Worm (Caenorhabditis elegans) whole organism, late embryonic: Measurements from ENCODE around the gene lhpp-1.

Experiments
- C38D4.7 ChIP-seq: fragments of 200-800 bp; sonication (Bioruptor generic); optimal IDR thresholded peaks from 2 replicates; lab custom pipeline; 2018; ENCODE audit warnings: mild to moderate bottlenecking, missing genetic modification characterization, moderate library complexity, missing compliant biosample characterization
- F13H6.1 ChIP-seq: sonication (generic microtip); optimal IDR thresholded peaks from 2 replicates; lab custom pipeline; 2016; ENCODE audit warnings: missing genetic modification characterization, missing compliant biosample characterization
- ahr-1 ChIP-seq: sonication (generic microtip); optimal IDR thresholded peaks from 2 replicates; lab custom pipeline; 2016; ENCODE audit warnings: missing genetic modification characterization, missing compliant biosample characterization
- ama-1 ChIP-seq: fragments of 150-350 bp; optimal IDR thresholded peaks from 2 replicates; lab custom pipeline; 2014
- ceh-14 ChIP-seq: sonication (generic microtip); optimal IDR thresholded peaks from 2 replicates; lab custom pipeline; 2016; ENCODE audit warnings: missing genotype, missing genetic modification characterization, missing compliant biosample characterization
- ceh-18 ChIP-seq: sonication (generic microtip); optimal IDR thresholded peaks from 2 replicates; lab custom pipeline; 2016; ENCODE audit warnings: missing genetic modification characterization, missing compliant biosample characterization
- ceh-22 ChIP-seq: sonication (generic microtip); optimal IDR thresholded peaks from 2 replicates; lab custom pipeline; 2017; ENCODE audit warnings: missing biosample characterization, missing genetic modification characterization
- ceh-30 ChIP-seq: fragments of 150-350 bp; optimal IDR thresholded peaks from 2 replicates; lab custom pipeline; 2014; ENCODE audit warnings: missing biosample characterization, missing genetic modification characterization
- ceh-45 ChIP-seq: fragments of 200-800 bp; sonication (Bioruptor generic); IDR thresholded peaks from 2 replicates; pipeline ENCODE4 v1.3.6; 2022; ENCODE audit warnings: missing genetic modification reagents, missing genetic modification characterization, missing compliant biosample characterization
- ceh-48 ChIP-seq: sonication (generic microtip); optimal IDR thresholded peaks from 2 replicates; lab custom pipeline; 2016; ENCODE audit warnings: missing genetic modification characterization, inconsistent platforms, missing compliant biosample characterization
- ceh-6 ChIP-seq: fragments of 200-800 bp; sonication (Bioruptor generic); optimal IDR thresholded peaks from 2 replicates; lab custom pipeline; 2018; ENCODE audit warnings: mild to moderate bottlenecking, missing genetic modification characterization, missing compliant biosample characterization
- ceh-9 ChIP-seq: sonication (generic microtip); optimal IDR thresholded peaks from 2 replicates; lab custom pipeline; 2016; ENCODE audit warnings: mild to moderate bottlenecking, missing genetic modification characterization, inconsistent platforms, missing compliant biosample characterization
- che-1 ChIP-seq: sonication (generic microtip); optimal IDR thresholded peaks from 2 replicates; lab custom pipeline; 2016; ENCODE audit warnings: mild to moderate bottlenecking, missing genetic modification characterization, missing compliant biosample characterization
- dmd-4 ChIP-seq: sonication (generic microtip); optimal IDR thresholded peaks from 2 replicates; lab custom pipeline; 2016; ENCODE audit warnings: borderline replicate concordance, missing genetic modification characterization, missing compliant biosample characterization
- elt-2 ChIP-seq: sonication (generic microtip); optimal IDR thresholded peaks from 2 replicates; lab custom pipeline; 2016; ENCODE audit warnings: missing genetic modification reagents, missing genetic modification characterization, missing compliant biosample characterization
- elt-4 ChIP-seq: sonication (generic microtip); optimal IDR thresholded peaks from 2 replicates; lab custom pipeline; 2016; ENCODE audit warnings: missing genetic modification characterization, missing compliant biosample characterization
- ets-4 ChIP-seq: sonication (generic microtip); optimal IDR thresholded peaks from 2 replicates; lab custom pipeline; 2016; ENCODE audit warnings: missing genetic modification characterization, missing compliant biosample characterization
- eyg-1 ChIP-seq: sonication (generic microtip); optimal IDR thresholded peaks from 2 replicates; lab custom pipeline; 2016; ENCODE audit warnings: missing genotype, missing genetic modification characterization, missing compliant biosample characterization
- fkh-6 ChIP-seq: sonication (generic microtip); optimal IDR thresholded peaks from 2 replicates; lab custom pipeline; 2016; ENCODE audit warnings: missing genetic modification characterization, missing compliant biosample characterization
- hlh-13 ChIP-seq: fragments of 200-800 bp; sonication (Bioruptor generic); optimal IDR thresholded peaks from 2 replicates; lab custom pipeline; 2018; ENCODE audit warnings: mild to moderate bottlenecking, missing genetic modification characterization, missing compliant biosample characterization
- hlh-30 ChIP-seq: sonication (generic microtip); optimal IDR thresholded peaks from 2 replicates; lab custom pipeline; 2017; ENCODE audit warnings: antibody characterized with exemption, missing genetic modification characterization, missing compliant biosample characterization; ENCODE audit not compliant: insufficient read depth
- hlh-8 ChIP-seq: sonication (generic microtip); optimal IDR thresholded peaks from 2 replicates; lab custom pipeline; 2016; ENCODE audit warnings: missing genotype, missing genetic modification characterization, missing compliant biosample characterization
- lin-11 ChIP-seq: fragments of 200-800 bp; sonication (Bioruptor generic); optimal IDR thresholded peaks from 2 replicates; lab custom pipeline; 2018; ENCODE audit warnings: mild to moderate bottlenecking, missing genetic modification characterization, missing compliant biosample characterization
- madf-2 ChIP-seq: sonication (generic microtip); optimal IDR thresholded peaks from 2 replicates; lab custom pipeline; 2017; ENCODE audit warnings: missing genetic modification characterization, missing compliant biosample characterization
- mec-3 ChIP-seq: sonication (generic microtip); optimal IDR thresholded peaks from 2 replicates; lab custom pipeline; 2016; ENCODE audit warnings: borderline replicate concordance, missing genetic modification characterization, missing compliant biosample characterization
- nfya-1 ChIP-seq: sonication (generic microtip); optimal IDR thresholded peaks from 2 replicates; lab custom pipeline; 2017; ENCODE audit warnings: missing genetic modification characterization, mild to moderate bottlenecking, missing compliant biosample characterization, antibody characterized with exemption, moderate library complexity
- odd-2 ChIP-seq: sonication (generic microtip); optimal IDR thresholded peaks from 2 replicates; lab custom pipeline; 2017; ENCODE audit warnings: antibody characterized with exemption, mild to moderate bottlenecking, missing genetic modification characterization, missing compliant biosample characterization
- pax-1 ChIP-seq: fragments of 150-350 bp; optimal IDR thresholded peaks from 2 replicates; lab custom pipeline; 2014; ENCODE audit warnings: missing biosample characterization, missing genetic modification characterization
- pha-2 ChIP-seq: sonication (generic microtip); optimal IDR thresholded peaks from 2 replicates; lab custom pipeline; 2017; ENCODE audit warnings: mild to moderate bottlenecking, missing genetic modification characterization, missing compliant biosample characterization
- pha-4 ChIP-seq: fragments of 150-350 bp; optimal IDR thresholded peaks from 2 replicates; lab custom pipeline; 2018; ENCODE audit warnings: missing biosample characterization, missing genetic modification reagents, missing genetic modification characterization
- pqm-1 ChIP-seq: sonication (generic microtip); optimal IDR thresholded peaks from 2 replicates; lab custom pipeline; 2016; ENCODE audit warnings: missing genetic modification characterization, missing compliant biosample characterization
- rnt-1 ChIP-seq: sonication (generic microtip); optimal IDR thresholded peaks from 2 replicates; lab custom pipeline; 2016; ENCODE audit warnings: missing genetic modification characterization, missing compliant biosample characterization
- sox-2 ChIP-seq: fragments of 200-800 bp; sonication (Bioruptor generic); IDR thresholded peaks from 2 replicates; pipeline ENCODE4 v1.3.6; 2022; ENCODE audit warnings: missing genetic modification reagents, missing genetic modification characterization, missing compliant biosample characterization
- syd-9 ChIP-seq: sonication (generic microtip); optimal IDR thresholded peaks from 2 replicates; lab custom pipeline; 2016; ENCODE audit warnings: mild to moderate bottlenecking, missing genetic modification characterization, moderate library complexity, missing compliant biosample characterization
- tbx-7 ChIP-seq: sonication (generic microtip); optimal IDR thresholded peaks from 2 replicates; lab custom pipeline; 2016; ENCODE audit warnings: missing genotype, missing genetic modification characterization, missing compliant biosample characterization
- unc-55 ChIP-seq: sonication (generic microtip); optimal IDR thresholded peaks from 2 replicates; lab custom pipeline; 2017; ENCODE audit warnings: missing biosample characterization, missing genetic modification reagents, missing genetic modification characterization
- zip-5 ChIP-seq: sonication (generic microtip); optimal IDR thresholded peaks from 2 replicates; lab custom pipeline; 2016; ENCODE audit warnings: missing genetic modification characterization, missing compliant biosample characterization

Gene lhpp-1

ce11 chrV:12071483-12071882 lies 40.1 kb downstream of the lhpp-1 start:
- TF ChIP-seq ceh-9 (tag; lab: Kevin White, UChicago) (no peak), ceh-45 (no peak), mec-3 (tag; lab: Kevin White, UChicago) (no peak), pha-2 (tag; lab: Kevin White, UChicago) (no peak), zip-5 (no peak), pha-4 (tag; lab: Kevin White, UChicago) (no peak), ceh-48 (tag; lab: Kevin White, UChicago) (no peak), ahr-1 (tag; lab: Kevin White, UChicago) (no peak), fkh-6 (tag; lab: Kevin White, UChicago) (no peak), ama-1 (no peak), eyg-1 (tag; lab: Kevin White, UChicago) (no peak), madf-2 (tag; lab: Kevin White, UChicago) (no peak), nfya-1 (tag; lab: Kevin White, UChicago) (no peak), hlh-30 (tag; lab: Kevin White, UChicago) (no peak), elt-4 (no peak), ceh-18 (tag; lab: Kevin White, UChicago) (no peak)

- TF ChIP-seq pqm-1 (tag; lab: Kevin White, UChicago): no peak
- no peak for TF ChIP-seq tbx-7 (tag; lab: Kevin White, UChicago)
- no peak for TF ChIP-seq che-1 (tag; lab: Kevin White, UChicago)
- no peak for TF ChIP-seq elt-2 (tag; lab: Kevin White, UChicago)
Measured at ce11 chrV:12070419-12070818, 41.2 kb downstream of the lhpp-1 start, which contains the start of gene kmo-1. Gene kmo-1, minus strand, starts transcription at chrV:12070519.

ce11 chrV:12068437-12068836 lies 43.2 kb downstream of the lhpp-1 start, which contains the start of gene kmo-2:
Gene kmo-2, minus strand, starts transcription at chrV:12068537.
- TF ChIP-seq fkh-6 (tag; lab: Kevin White, UChicago) (no peak), ahr-1 (tag; lab: Kevin White, UChicago) (no peak), lin-11 (tag; lab: Kevin White, UChicago) (no peak), C38D4.7 (GFP tag; lab: Kevin White, UChicago) (no peak), ceh-6 (no peak), ceh-30 (tag; lab: Kevin White, UChicago) (no peak), pha-4 (tag; lab: Kevin White, UChicago) (no peak), zip-5 (no peak), F13H6.1 (tag; lab: Kevin White, UChicago) (no peak), dmd-4 (tag; lab: Kevin White, UChicago) (no peak), odd-2 (tag; lab: Kevin White, UChicago) (no peak), elt-2 (tag; lab: Kevin White, UChicago) (no peak), hlh-30 (tag; lab: Kevin White, UChicago) (no peak), hlh-8 (tag; lab: Kevin White, UChicago) (no peak), sox-2 (GFP tag; lab: Robert Waterston, UW) (no peak), pax-1 (tag; lab: Kevin White, UChicago) (no peak), hlh-13 (GFP tag; lab: Kevin White, UChicago) (no peak), syd-9 (tag; lab: Kevin White, UChicago) (no peak), mec-3 (tag; lab: Kevin White, UChicago) (no peak)
- TF ChIP-seq, all 69 proteins: peak for 0

- TF ChIP-seq ets-4 (tag; lab: Kevin White, UChicago): no peak
- TF ChIP-seq hlh-30 (tag; lab: Kevin White, UChicago): peak; percentile 86
- no peak for TF ChIP-seq ceh-14 (tag; lab: Kevin White, UChicago)
Measured at ce11 chrV:12065859-12066258, 45.7 kb downstream of the lhpp-1 start.

ce11 chrV:12065369-12065768 lies 46.2 kb downstream of the lhpp-1 start, which contains the start of gene pqn-53:
Gene pqn-53, minus strand, starts transcription at chrV:12065391.
- peak; percentile 8 for TF ChIP-seq rnt-1 (tag; lab: Kevin White, UChicago)
- TF ChIP-seq ceh-22 (tag; lab: Kevin White, UChicago): no peak
- peak; percentile 17 for TF ChIP-seq unc-55 (GFP tag; lab: Kevin White, UChicago)
- TF ChIP-seq hlh-30 (tag; lab: Kevin White, UChicago): peak; percentile 65
- TF ChIP-seq syd-9 (tag; lab: Kevin White, UChicago): no peak
- no peak for TF ChIP-seq pqm-1 (tag; lab: Kevin White, UChicago)
